Fruit fly (Drosophila melanogaster) whole organism, embryonic: ENCODE results near the gene Obp28a.
A peak's percentile ranks its signal among the peaks of the same experiment; 100 is the strongest.

Experiments
- Atf3 ChIP-seq: fragments of 200-800 bp; sonication (Bioruptor generic); optimal IDR thresholded peaks from 3 replicates; lab custom pipeline; 2016; ENCODE audit warnings: missing biosample characterization, missing genetic modification characterization
- Bteb2 ChIP-seq: fragments of 200-800 bp; sonication (Bioruptor generic); optimal IDR thresholded peaks from 2 replicates; lab custom pipeline; 2016; ENCODE audit warnings: missing biosample characterization, missing genetic modification characterization
- CG10654 ChIP-seq: fragments of 200-800 bp; sonication (Bioruptor generic); optimal IDR thresholded peaks from 2 replicates; lab custom pipeline; 2016; ENCODE audit warnings: missing biosample characterization, missing genetic modification characterization
- CG10959 ChIP-seq: fragments of 200-800 bp; sonication (Bioruptor generic); IDR thresholded peaks from 2 replicates; pipeline ENCODE4 v1.3.6; 2022; ENCODE audit warnings: missing biosample characterization, missing genetic modification characterization
- CG11398 ChIP-seq: fragments of 200-800 bp; sonication (Bioruptor generic); optimal IDR thresholded peaks from 2 replicates; lab custom pipeline; 2016; ENCODE audit warnings: missing biosample characterization, missing genetic modification characterization
- CG12155 ChIP-seq: fragments of 200-800 bp; sonication (Bioruptor generic); optimal IDR thresholded peaks from 3 replicates; lab custom pipeline; 2016; ENCODE audit warnings: missing biosample characterization, missing genetic modification characterization
- CG12659 ChIP-seq: fragments of 200-800 bp; sonication (Bioruptor generic); optimal IDR thresholded peaks from 3 replicates; lab custom pipeline; 2017; ENCODE audit warnings: mild to moderate bottlenecking, missing biosample characterization, missing genetic modification reagents, missing genetic modification characterization
- CG12744 ChIP-seq: fragments of 200-800 bp; sonication (Bioruptor generic); optimal IDR thresholded peaks from 2 replicates; lab custom pipeline; 2016; ENCODE audit warnings: missing biosample characterization, missing genetic modification characterization
- CG13424 ChIP-seq: fragments of 200-800 bp; sonication (Bioruptor generic); optimal IDR thresholded peaks from 2 replicates; lab custom pipeline; 2019; ENCODE audit warnings: missing biosample characterization, mild to moderate bottlenecking, missing genetic modification characterization, moderate library complexity
- CG13624 ChIP-seq: fragments of 200-800 bp; sonication (Bioruptor generic); optimal IDR thresholded peaks from 2 replicates; lab custom pipeline; 2016; ENCODE audit warnings: missing biosample characterization, missing genetic modification characterization
- CG14667 ChIP-seq: fragments of 200-800 bp; sonication (Bioruptor generic); IDR thresholded peaks from 2 replicates; pipeline ENCODE4 v1.3.6; 2022; ENCODE audit warnings: missing biosample characterization, missing genetic modification characterization
- CG14710 ChIP-seq: fragments of 200-800 bp; sonication (Bioruptor generic); optimal IDR thresholded peaks from 3 replicates; lab custom pipeline; 2019; ENCODE audit warnings: missing biosample characterization, mild to moderate bottlenecking, missing genetic modification characterization, moderate library complexity
- CG1792 ChIP-seq: fragments of 200-800 bp; sonication (Bioruptor generic); optimal IDR thresholded peaks from 2 replicates; lab custom pipeline; 2016; ENCODE audit warnings: missing biosample characterization, missing genetic modification characterization
- CG18262 ChIP-seq: fragments of 200-800 bp; optimal IDR thresholded peaks from 3 replicates; lab custom pipeline; 2019; ENCODE audit warnings: missing biosample characterization, mild to moderate bottlenecking, missing genetic modification characterization, moderate library complexity
- CG30403 ChIP-seq: fragments of 200-800 bp; sonication (Bioruptor generic); optimal IDR thresholded peaks from 3 replicates; lab custom pipeline; 2016; ENCODE audit warnings: missing biosample characterization, missing genetic modification characterization
- CG3847 ChIP-seq: fragments of 200-800 bp; sonication (Bioruptor generic); IDR thresholded peaks from 2 replicates; pipeline ENCODE4 v1.3.6; 2022; ENCODE audit warnings: missing biosample characterization, missing genetic modification characterization
- CG4820 ChIP-seq: fragments of 200-800 bp; sonication (Bioruptor generic); optimal IDR thresholded peaks from 3 replicates; lab custom pipeline; 2016; ENCODE audit warnings: missing biosample characterization, missing genetic modification characterization
- CG6254 ChIP-seq: fragments of 200-800 bp; sonication (Bioruptor generic); optimal IDR thresholded peaks from 3 replicates; lab custom pipeline; 2017; ENCODE audit warnings: mild to moderate bottlenecking, missing biosample characterization, missing genetic modification reagents, missing genetic modification characterization
- CG7786 ChIP-seq: fragments of 200-800 bp; sonication (Bioruptor generic); optimal IDR thresholded peaks from 2 replicates; lab custom pipeline; 2016; ENCODE audit warnings: missing biosample characterization, missing genetic modification characterization
- CG7963 ChIP-seq: fragments of 200-800 bp; sonication (Bioruptor generic); IDR thresholded peaks from 3 replicates; pipeline ENCODE4 v1.3.6; 2022; ENCODE audit warnings: missing biosample characterization, missing genetic modification characterization; ENCODE audit not compliant: partially characterized antibody
- CG8281 ChIP-seq: fragments of 200-800 bp; sonication (Bioruptor generic); optimal IDR thresholded peaks from 2 replicates; lab custom pipeline; 2018; ENCODE audit warnings: missing biosample characterization, mild to moderate bottlenecking, missing genetic modification characterization, moderate library complexity
- Chrac-16 ChIP-seq: fragments of 200-800 bp; sonication (Bioruptor generic); optimal IDR thresholded peaks from 3 replicates; lab custom pipeline; 2016; ENCODE audit warnings: missing biosample characterization, missing genetic modification characterization
- Dbx ChIP-seq: fragments of 200-800 bp; sonication (Bioruptor generic); IDR thresholded peaks from 3 replicates; pipeline ENCODE4 v1.3.6; 2022; ENCODE audit warnings: missing biosample characterization, missing genetic modification characterization
- Dek ChIP-seq: fragments of 200-800 bp; sonication (Bioruptor generic); optimal IDR thresholded peaks from 3 replicates; lab custom pipeline; 2019; ENCODE audit warnings: missing biosample characterization, mild to moderate bottlenecking, missing genetic modification characterization, moderate library complexity
- Mad ChIP-seq: fragments of 200-800 bp; sonication (Bioruptor generic); optimal IDR thresholded peaks from 2 replicates; lab custom pipeline; 2016; ENCODE audit warnings: missing biosample characterization, missing genetic modification characterization
- Myb ChIP-seq: fragments of 200-800 bp; sonication (Bioruptor generic); optimal IDR thresholded peaks from 2 replicates; lab custom pipeline; 2016; ENCODE audit warnings: missing biosample characterization, missing genetic modification characterization
- Optix ChIP-seq: fragments of 200-800 bp; sonication (Bioruptor generic); IDR thresholded peaks from 3 replicates; pipeline ENCODE4 v1.3.6; 2022; ENCODE audit warnings: missing biosample characterization, missing genetic modification characterization
- Ravus ChIP-seq: fragments of 200-800 bp; sonication (Bioruptor generic); IDR thresholded peaks from 2 replicates; pipeline ENCODE4 v1.3.6; 2022; ENCODE audit warnings: missing biosample characterization, missing genetic modification characterization
- bowl ChIP-seq: fragments of 200-800 bp; sonication (Bioruptor generic); IDR thresholded peaks from 2 replicates; pipeline ENCODE4 v1.3.6; 2022; ENCODE audit warnings: missing biosample characterization, missing genetic modification characterization
- caup ChIP-seq: fragments of 200-800 bp; sonication (Bioruptor generic); optimal IDR thresholded peaks from 3 replicates; lab custom pipeline; 2017; ENCODE audit warnings: missing biosample characterization, mild to moderate bottlenecking, missing genetic modification characterization, moderate library complexity; ENCODE audit not compliant: severe bottlenecking
- ci ChIP-seq: fragments of 200-800 bp; sonication (Bioruptor generic); IDR thresholded peaks from 3 replicates; pipeline ENCODE4 v1.3.6; 2022; ENCODE audit warnings: missing biosample characterization, missing genetic modification characterization
- crol ChIP-seq: fragments of 200-800 bp; sonication (Bioruptor generic); IDR thresholded peaks from 2 replicates; pipeline ENCODE4 v1.3.6; 2022; ENCODE audit warnings: missing biosample characterization, missing genetic modification characterization
- disco-r ChIP-seq: fragments of 200-800 bp; sonication (Bioruptor generic); optimal IDR thresholded peaks from 2 replicates; lab custom pipeline; 2016; ENCODE audit warnings: missing biosample characterization, missing genetic modification characterization
- emc ChIP-seq: fragments of 200-800 bp; sonication (Bioruptor generic); optimal IDR thresholded peaks from 2 replicates; lab custom pipeline; 2016; ENCODE audit warnings: missing biosample characterization, missing genetic modification characterization
- eyg ChIP-seq: fragments of 200-800 bp; sonication (Bioruptor generic); optimal IDR thresholded peaks from 3 replicates; lab custom pipeline; 2016; ENCODE audit warnings: missing biosample characterization, missing genetic modification characterization
- gcm ChIP-seq: fragments of 200-800 bp; sonication (Bioruptor generic); optimal IDR thresholded peaks from 2 replicates; lab custom pipeline; 2019; ENCODE audit warnings: missing biosample characterization, mild to moderate bottlenecking, missing genetic modification characterization, moderate library complexity
- grn ChIP-seq: fragments of 200-800 bp; sonication (Bioruptor generic); optimal IDR thresholded peaks from 3 replicates; lab custom pipeline; 2017; ENCODE audit warnings: missing biosample characterization, missing genetic modification characterization
- kay ChIP-seq: fragments of 200-800 bp; sonication (Bioruptor generic); optimal IDR thresholded peaks from 2 replicates; lab custom pipeline; 2016; ENCODE audit warnings: missing biosample characterization, missing genetic modification characterization
- lov ChIP-seq, 2 experiments: fragments of 200-800 bp in 1 of 2; fragments of >200 bp in 1 of 2; sonication (Bioruptor generic) in 1 of 2; IDR thresholded peaks in 1 of 2; optimal IDR thresholded peaks in 1 of 2; 2 replicates in 1 of 2; 3 replicates in 1 of 2; pipeline versions ENCODE4 v1.3.6 to Lab custom; 2017 to 2022; ENCODE audit warnings: missing biosample characterization in 1 of 2, missing genetic modification characterization in 1 of 2
- mirr ChIP-seq: fragments of 200-800 bp; sonication (Bioruptor generic); optimal IDR thresholded peaks from 3 replicates; lab custom pipeline; 2018; ENCODE audit warnings: missing biosample characterization, mild to moderate bottlenecking, missing genetic modification characterization
- nom ChIP-seq: fragments of 200-800 bp; sonication (Bioruptor generic); optimal IDR thresholded peaks from 2 replicates; lab custom pipeline; 2017; ENCODE audit warnings: missing biosample characterization, missing genetic modification characterization, mild to moderate bottlenecking, moderate library complexity, missing genetic modification reagents
- p53 ChIP-seq: fragments of 200-800 bp; sonication (Bioruptor generic); optimal IDR thresholded peaks from 2 replicates; lab custom pipeline; 2016; ENCODE audit warnings: missing biosample characterization, missing genetic modification characterization
- pho ChIP-seq: fragments of 200-800 bp; sonication (Bioruptor generic); optimal IDR thresholded peaks from 2 replicates; lab custom pipeline; 2016; ENCODE audit warnings: missing biosample characterization, missing genetic modification characterization
- seq ChIP-seq: fragments of 200-800 bp; sonication (Bioruptor generic); IDR thresholded peaks from 2 replicates; pipeline ENCODE4 v1.3.6; 2022; ENCODE audit warnings: missing biosample characterization, missing genetic modification characterization
- unpg ChIP-seq: fragments of 200-800 bp; sonication (Bioruptor generic); optimal IDR thresholded peaks from 3 replicates; lab custom pipeline; 2018; ENCODE audit warnings: missing biosample characterization, mild to moderate bottlenecking, missing genetic modification characterization, moderate library complexity
- wek ChIP-seq: fragments of 200-800 bp; sonication (Bioruptor generic); optimal IDR thresholded peaks from 3 replicates; lab custom pipeline; 2018; ENCODE audit warnings: missing biosample characterization, mild to moderate bottlenecking, missing genetic modification characterization, moderate library complexity

Obp28a gene

DNA sequence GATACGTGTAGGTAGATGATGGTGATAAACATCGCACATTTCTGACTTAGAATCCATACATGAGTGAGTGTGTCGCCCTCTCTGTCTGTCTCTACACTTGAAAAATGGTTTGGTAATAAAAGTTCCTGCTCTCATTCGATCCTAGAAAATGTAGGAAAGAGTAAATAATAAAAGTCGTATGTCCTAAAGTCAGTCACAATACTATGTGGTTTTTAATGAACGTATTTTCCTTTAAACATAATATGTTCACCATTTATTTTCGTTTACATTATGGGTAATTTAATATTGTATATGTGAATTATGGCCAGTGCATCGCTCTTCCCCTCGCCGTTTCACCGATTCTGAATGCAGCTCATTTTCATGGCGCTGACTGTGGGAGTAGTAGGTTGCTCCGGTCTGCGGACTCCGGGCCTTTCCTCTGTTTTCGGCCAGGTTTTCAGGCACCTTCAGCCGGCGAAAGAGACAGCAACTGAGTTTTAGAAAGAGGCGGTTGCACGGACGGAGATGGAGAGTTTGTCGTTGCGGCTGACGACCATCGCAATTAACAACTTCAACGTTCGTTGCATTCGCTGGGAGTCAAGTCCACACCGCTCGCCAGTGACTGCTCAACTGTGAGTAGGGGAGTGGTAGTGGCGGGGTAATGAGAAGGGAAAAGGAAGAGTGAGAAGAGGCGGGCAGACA lies 35.6 kb upstream of the Obp28a start (continued):
- TF ChIP-seq grn (GFP tag; lab: Kevin White, UChicago): peak; percentile 23
- peak; percentile 44 for TF ChIP-seq CG7786 (GFP tag; lab: Kevin White, UChicago)
- TF ChIP-seq ci (GFP tag; lab: Robert Waterston, UW): no peak
- TF ChIP-seq CG3847 (GFP tag; lab: Robert Waterston, UW): no peak
- TF ChIP-seq emc (GFP tag; lab: Kevin White, UChicago): no peak
- peak; percentile 64 for TF ChIP-seq CG10959 (GFP tag; lab: Robert Waterston, UW)
- no peak for TF ChIP-seq seq (GFP tag; lab: Robert Waterston, UW)
- no peak for TF ChIP-seq Bteb2 (GFP tag; lab: Kevin White, UChicago)
- peak; percentile 34 for TF ChIP-seq CG30403
- TF ChIP-seq CG18262 (tag; lab: Kevin White, UChicago): peak; percentile 85
- TF ChIP-seq CG12155 (GFP tag; lab: Kevin White, UChicago): no peak
- TF ChIP-seq disco-r (GFP tag; lab: Kevin White, UChicago): no peak
- TF ChIP-seq CG12744 (GFP tag; lab: Kevin White, UChicago): peak; percentile 0
- TF ChIP-seq CG11398 (GFP tag; lab: Kevin White, UChicago): no peak
- TF ChIP-seq CG4820 (GFP tag; lab: Kevin White, UChicago): no peak
- TF ChIP-seq pho (GFP tag; lab: Kevin White, UChicago): no peak
- TF ChIP-seq caup: no peak
- no peak for TF ChIP-seq p53
- no peak for TF ChIP-seq Dek (tag; lab: Kevin White, UChicago)
- TF ChIP-seq Mad (GFP tag; lab: Kevin White, UChicago): no peak
- peak; percentile 36 for TF ChIP-seq Atf3 (GFP tag; lab: Kevin White, UChicago)
- no peak for TF ChIP-seq bowl (GFP tag; lab: Robert Waterston, UW)
- no peak for TF ChIP-seq CG8281 (tag; lab: Kevin White, UChicago)
- no peak for TF ChIP-seq CG1792 (GFP tag; lab: Kevin White, UChicago)
- no peak for TF ChIP-seq CG10654 (GFP tag; lab: Kevin White, UChicago)
- TF ChIP-seq eyg (GFP tag; lab: Kevin White, UChicago): no peak
- TF ChIP-seq CG12659 (GFP tag; lab: Kevin White, UChicago): no peak
- TF ChIP-seq crol (GFP tag; lab: Robert Waterston, UW): peak; percentile 65
- TF ChIP-seq wek (GFP tag; lab: Kevin White, UChicago): no peak
- no peak for TF ChIP-seq CG14667 (GFP tag; lab: Robert Waterston, UW)
- TF ChIP-seq CG7963 (GFP tag; lab: Robert Waterston, UW): no peak
- no peak for TF ChIP-seq kay (GFP tag; lab: Kevin White, UChicago)
- TF ChIP-seq gcm (GFP tag; lab: Kevin White, UChicago): peak; percentile 43
- TF ChIP-seq CG14710: peak; percentile 81
- no peak for TF ChIP-seq Optix
- peak; percentile 56 for TF ChIP-seq unpg (GFP tag; lab: Kevin White, UChicago)
- peak; percentile 20 for TF ChIP-seq Myb (GFP tag; lab: Kevin White, UChicago)
- no peak for TF ChIP-seq Ravus (GFP tag; lab: Robert Waterston, UW)
- no peak for TF ChIP-seq lov (optimal IDR thresholded peaks at IDR 0.05; lab: Kevin White, UChicago)
- TF ChIP-seq lov (GFP tag; IDR thresholded peaks at IDR 0.05; lab: Robert Waterston, UW): 0 out of 3 replicates have a peak, but pooled peaks have one; percentile 50
- no peak for TF ChIP-seq Dbx (GFP tag; lab: Robert Waterston, UW)
- no peak for TF ChIP-seq CG13624 (GFP tag; lab: Kevin White, UChicago)
- TF ChIP-seq nom (GFP tag; lab: Kevin White, UChicago): no peak
- TF ChIP-seq CG6254: peak; percentile 65
- TF ChIP-seq Chrac-16 (GFP tag; lab: Kevin White, UChicago): peak; percentile 46
- TF ChIP-seq mirr (GFP tag; lab: Kevin White, UChicago): no peak
- peak; percentile 7 for TF ChIP-seq CG13424 (tag; lab: Kevin White, UChicago)
